Worm (Caenorhabditis elegans) whole organism, early embryonic: ENCODE data around the gene mlc-2.

Source experiments
- B0310.2 ChIP-seq: sonication (generic microtip); optimal IDR thresholded peaks from 2 replicates; lab custom pipeline; 2016; ENCODE audit warnings: mild to moderate bottlenecking, missing genetic modification characterization, missing compliant biosample characterization
- F13C5.2 ChIP-seq: sonication (generic microtip); optimal IDR thresholded peaks from 2 replicates; lab custom pipeline; 2017; ENCODE audit warnings: mild to moderate bottlenecking, missing genetic modification characterization, inconsistent platforms, missing compliant biosample characterization
- ama-1 ChIP-seq: fragments of 150-350 bp; optimal IDR thresholded peaks from 2 replicates; lab custom pipeline; 2014
- ceh-13 ChIP-seq: fragments of 200-800 bp; sonication (Bioruptor generic); optimal IDR thresholded peaks from 2 replicates; lab custom pipeline; 2018; ENCODE audit warnings: mild to moderate bottlenecking, missing genetic modification characterization, missing compliant biosample characterization
- ets-7 ChIP-seq: sonication (generic microtip); optimal IDR thresholded peaks from 2 replicates; lab custom pipeline; 2016; ENCODE audit warnings: missing genotype, missing genetic modification characterization, missing compliant biosample characterization
- flt-1 ChIP-seq: fragments of 200-800 bp; sonication (Bioruptor generic); IDR thresholded peaks from 2 replicates; pipeline ENCODE4 v1.3.6; 2022; ENCODE audit warnings: missing genetic modification characterization, missing compliant biosample characterization
- hmbx-1 ChIP-seq: sonication (generic microtip); optimal IDR thresholded peaks from 2 replicates; lab custom pipeline; 2016; ENCODE audit warnings: mild to moderate bottlenecking, missing genetic modification characterization, missing compliant biosample characterization
- hmg-4 ChIP-seq: fragments of 200-800 bp; sonication (Bioruptor generic); optimal IDR thresholded peaks from 2 replicates; lab custom pipeline; 2018; ENCODE audit warnings: mild to moderate bottlenecking, missing genetic modification characterization, missing compliant biosample characterization
- pes-1 ChIP-seq: fragments of 200-800 bp; sonication (Bioruptor generic); IDR thresholded peaks from 2 replicates; pipeline ENCODE4 v1.3.6; 2022; ENCODE audit warnings: missing genetic modification reagents, missing genetic modification characterization, missing compliant biosample characterization
- scrt-1 ChIP-seq: fragments of 200-800 bp; sonication (Bioruptor generic); IDR thresholded peaks from 2 replicates; pipeline ENCODE4 v1.3.6; 2022; ENCODE audit warnings: missing genetic modification characterization, missing compliant biosample characterization
- sea-1 ChIP-seq: fragments of 200-800 bp; sonication (Bioruptor generic); conservative IDR thresholded peaks from 2 replicates; pipeline ENCODE4 v1.3.6; 2022; ENCODE audit warnings: missing genetic modification characterization, missing compliant biosample characterization
- tbx-11 ChIP-seq: fragments of 200-800 bp; sonication (Bioruptor generic); IDR thresholded peaks from 2 replicates; pipeline ENCODE4 v1.3.6; 2022; ENCODE audit warnings: missing genetic modification characterization, missing compliant biosample characterization
- tbx-37 ChIP-seq: fragments of 200-800 bp; sonication (Bioruptor generic); conservative IDR thresholded peaks from 2 replicates; pipeline ENCODE4 v1.3.6; 2022; ENCODE audit warnings: missing genetic modification reagents, missing genetic modification characterization, missing compliant biosample characterization
- tra-4 ChIP-seq: sonication (generic microtip); optimal IDR thresholded peaks from 2 replicates; lab custom pipeline; 2017; ENCODE audit warnings: missing genetic modification characterization, missing compliant biosample characterization

- TF ChIP-seq ama-1 (lab: Kevin White, UChicago) (no peak), tbx-37 (GFP tag; lab: Robert Waterston, UW) (no peak), hmg-4 (GFP tag; lab: Kevin White, UChicago) (no peak), sea-1 (GFP tag; lab: Robert Waterston, UW) (no peak), pes-1 (GFP tag; lab: Robert Waterston, UW) (no peak), flt-1 (GFP tag; lab: Robert Waterston, UW) (no peak), hmbx-1 (tag; lab: Kevin White, UChicago) (no peak), ets-7 (no peak), tra-4 (tag; lab: Kevin White, UChicago) (no peak), tbx-11 (no peak), F13C5.2 (tag; lab: Kevin White, UChicago) (no peak), ceh-13 (GFP tag; lab: Kevin White, UChicago) (no peak), scrt-1 (GFP tag; lab: Robert Waterston, UW) (no peak), B0310.2 (tag; lab: Kevin White, UChicago) (no peak)
These were observed 29.7 kb downstream of the mlc-2 start for ce11 chrX:17426712-17427111.
